Comparison of ENCODE assay signal across 1 fruit fly cellular context in the genomic region with DNA sequence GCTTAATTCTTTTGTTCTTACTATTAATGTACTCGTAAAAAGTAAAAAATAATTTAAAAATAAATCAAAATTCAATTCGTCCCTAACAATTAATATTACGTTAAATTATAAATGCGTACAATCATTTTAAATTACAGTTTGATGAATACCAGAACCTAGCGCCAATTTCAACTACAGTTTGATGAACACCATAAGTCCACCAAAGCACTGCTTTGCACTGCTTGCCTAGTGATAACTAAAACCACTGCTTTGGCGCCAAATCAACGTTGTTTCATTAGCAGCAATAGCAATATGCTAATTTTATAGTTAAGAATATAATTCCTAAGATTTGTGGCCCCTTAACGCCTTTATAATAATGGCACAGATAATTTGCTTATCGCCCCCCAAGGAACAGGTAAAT.
TF ChIP-seq lines count a peak whose summit lies in the region.

No protein-coding gene starts in this region.

TF ChIP-seq in whole organism, embryonic, 481 proteins besides CTCF, POLR2A, EP300 and RAD21 (continued from another document and continues in another):
- TF ChIP-seq sug (tag; optimal IDR thresholded peaks at IDR 0.05; lab: Kevin White, UChicago) (peak; percentile 17), HLH3B (GFP tag; IDR thresholded peaks at IDR 0.05; lab: Robert Waterston, UW) (no peak), ac (GFP tag; optimal IDR thresholded peaks at IDR 0.05; lab: Kevin White, UChicago) (no peak), luna (GFP tag; optimal IDR thresholded peaks at IDR 0.05; lab: Kevin White, UChicago) (no peak), CG7556 (GFP tag; optimal IDR thresholded peaks at IDR 0.05; lab: Kevin White, UChicago) (no peak), CG16815 (GFP tag; optimal IDR thresholded peaks at IDR 0.05; lab: Kevin White, UChicago) (no peak), peb (GFP tag; IDR thresholded peaks at IDR 0.05; lab: Robert Waterston, UW) (no peak), CG14965 (GFP tag; optimal IDR thresholded peaks at IDR 0.05; lab: Kevin White, UChicago; ENCODE audit: borderline replicate concordance) (no peak), Dbx (GFP tag; IDR thresholded peaks at IDR 0.05; lab: Robert Waterston, UW) (no peak), CG30020 (tag; optimal IDR thresholded peaks at IDR 0.05; lab: Kevin White, UChicago) (no peak), sim (GFP tag; IDR thresholded peaks at IDR 0.05; lab: Robert Waterston, UW) (no peak), Dek (tag; optimal IDR thresholded peaks at IDR 0.05; lab: Kevin White, UChicago) (peak; percentile 27), CG6765 (GFP tag; optimal IDR thresholded peaks at IDR 0.05; lab: Kevin White, UChicago) (no peak), CG34224 (GFP tag; IDR thresholded peaks at IDR 0.05; lab: Robert Waterston, UW; ENCODE audit: partially characterized antibody) (no peak), CG3163 (GFP tag; optimal IDR thresholded peaks at IDR 0.05; lab: Kevin White, UChicago) (no peak), CoRest (tag; optimal IDR thresholded peaks at IDR 0.05; lab: Kevin White, UChicago) (peak; percentile 34), Sry-β (GFP tag; optimal IDR thresholded peaks at IDR 0.05; lab: Kevin White, UChicago) (no peak), CG4404 (GFP tag; IDR thresholded peaks at IDR 0.05; lab: Robert Waterston, UW) (no peak), Ptx1 (GFP tag; IDR thresholded peaks at IDR 0.05; lab: Robert Waterston, UW) (no peak), CG7839 (tag; optimal IDR thresholded peaks at IDR 0.05; lab: Kevin White, UChicago) (no peak), BEAF-32 (GFP tag; optimal IDR thresholded peaks at IDR 0.05; lab: Kevin White, UChicago) (no peak), CG2889 (GFP tag; IDR thresholded peaks at IDR 0.05; lab: Robert Waterston, UW) (no peak), slp2 (GFP tag; optimal IDR thresholded peaks at IDR 0.05; lab: Kevin White, UChicago) (no peak), CG3065 (GFP tag; optimal IDR thresholded peaks at IDR 0.05; lab: Kevin White, UChicago) (no peak), CG9609 (GFP tag; optimal IDR thresholded peaks at IDR 0.05; lab: Kevin White, UChicago) (no peak), Opbp (GFP tag; IDR thresholded peaks at IDR 0.05; lab: Robert Waterston, UW; ENCODE audit: partially characterized antibody) (peak; percentile 65; the same call in 2 of the 3 replicates), Tbp (GFP tag; optimal IDR thresholded peaks at IDR 0.05; lab: Kevin White, UChicago) (no peak), ttk (GFP tag; IDR thresholded peaks at IDR 0.05; lab: Robert Waterston, UW) (no peak), CG15073 (GFP tag; optimal IDR thresholded peaks at IDR 0.05; lab: Kevin White, UChicago) (no peak), CG17612 (GFP tag; IDR thresholded peaks at IDR 0.05; lab: Robert Waterston, UW) (no peak), Dref (GFP tag; IDR thresholded peaks at IDR 0.05; lab: Robert Waterston, UW) (peak; percentile 36; the same call in 1 of the 2 replicates), Abd-B (GFP tag; optimal IDR thresholded peaks at IDR 0.05; lab: Kevin White, UChicago) (no peak), ato (GFP tag; IDR thresholded peaks at IDR 0.05; lab: Robert Waterston, UW; ENCODE audit: partially characterized antibody) (no peak), CG6854 (GFP tag; optimal IDR thresholded peaks at IDR 0.05; lab: Kevin White, UChicago) (peak; percentile 69), zf30C (GFP tag; optimal IDR thresholded peaks at IDR 0.05; lab: Kevin White, UChicago) (no peak), row (GFP tag; IDR thresholded peaks at IDR 0.05; lab: Robert Waterston, UW) (no peak), ATbp (GFP tag; optimal IDR thresholded peaks at IDR 0.05; lab: Kevin White, UChicago) (no peak), bsh (GFP tag; optimal IDR thresholded peaks at IDR 0.05; lab: Kevin White, UChicago) (no peak), Doc2 (GFP tag; IDR thresholded peaks at IDR 0.05; lab: Robert Waterston, UW) (no peak), Hsf (GFP tag; optimal IDR thresholded peaks at IDR 0.05; lab: Kevin White, UChicago) (no peak), sc (optimal IDR thresholded peaks at IDR 0.05; lab: Kevin White, UChicago) (no peak), sc (GFP tag; optimal IDR thresholded peaks at IDR 0.05; lab: Kevin White, UChicago) (no peak), CG32532 (GFP tag; IDR thresholded peaks at IDR 0.05; lab: Robert Waterston, UW) (no peak), CG15011 (GFP tag; optimal IDR thresholded peaks at IDR 0.05; lab: Kevin White, UChicago) (no peak), h (optimal IDR thresholded peaks at IDR 0.05; lab: Kevin White, UChicago) (no peak), crp (GFP tag; optimal IDR thresholded peaks at IDR 0.05; lab: Kevin White, UChicago) (no peak), CG16863 (GFP tag; optimal IDR thresholded peaks at IDR 0.05; lab: Kevin White, UChicago) (no peak), YL-1 (GFP tag; optimal IDR thresholded peaks at IDR 0.05; lab: Kevin White, UChicago) (no peak), Sry-δ (GFP tag; optimal IDR thresholded peaks at IDR 0.05; lab: Kevin White, UChicago) (peak; percentile 0), CG3995 (GFP tag; optimal IDR thresholded peaks at IDR 0.05; lab: Kevin White, UChicago) (no peak), CG11695 (GFP tag; IDR thresholded peaks at IDR 0.05; lab: Robert Waterston, UW) (no peak), bigmax (GFP tag; optimal IDR thresholded peaks at IDR 0.05; lab: Kevin White, UChicago) (no peak), sqz (GFP tag; optimal IDR thresholded peaks at IDR 0.05; lab: Kevin White, UChicago) (no peak), az2 (GFP tag; optimal IDR thresholded peaks at IDR 0.05; lab: Kevin White, UChicago) (no peak), Spps (tag; optimal IDR thresholded peaks at IDR 0.05; lab: Kevin White, UChicago) (no peak), HLH4C (GFP tag; IDR thresholded peaks at IDR 0.05; lab: Robert Waterston, UW; ENCODE audit: partially characterized antibody) (no peak), ems (GFP tag; optimal IDR thresholded peaks at IDR 0.05; lab: Kevin White, UChicago) (no peak), CG4730 (GFP tag; IDR thresholded peaks at IDR 0.05; lab: Robert Waterston, UW) (no peak), Eip74EF (GFP tag; optimal IDR thresholded peaks at IDR 0.05; lab: Kevin White, UChicago) (peak in 1 of 2 experiments; percentile 90), klu (GFP tag; IDR thresholded peaks at IDR 0.05; lab: Robert Waterston, UW) (no peak), lilli (GFP tag; optimal IDR thresholded peaks at IDR 0.05; lab: Kevin White, UChicago) (peak; percentile 9), HmgD (GFP tag; optimal IDR thresholded peaks at IDR 0.05; lab: Kevin White, UChicago) (peak; percentile 80), Deaf1 (tag; optimal IDR thresholded peaks at IDR 0.05; lab: Kevin White, UChicago) (peak; percentile 76), Atf-2 (GFP tag; optimal IDR thresholded peaks at IDR 0.05; lab: Kevin White, UChicago) (no peak), Camta (GFP tag; optimal IDR thresholded peaks at IDR 0.05; lab: Kevin White, UChicago) (no peak), nmo (GFP tag; optimal IDR thresholded peaks at IDR 0.05; lab: Kevin White, UChicago) (peak; percentile 43), gce (GFP tag; IDR thresholded peaks at IDR 0.05; lab: Robert Waterston, UW) (no peak), gcm2 (GFP tag; optimal IDR thresholded peaks at IDR 0.05; lab: Kevin White, UChicago) (no peak), CG3407 (GFP tag; optimal IDR thresholded peaks at IDR 0.05; lab: Kevin White, UChicago) (no peak), bowl (GFP tag; IDR thresholded peaks at IDR 0.05; lab: Robert Waterston, UW) (no peak), CG17912 (GFP tag; optimal IDR thresholded peaks at IDR 0.05; lab: Kevin White, UChicago) (no peak), ham (GFP tag; IDR thresholded peaks at IDR 0.05; lab: Robert Waterston, UW) (no peak), CG31365 (tag; optimal IDR thresholded peaks at IDR 0.05; lab: Kevin White, UChicago) (peak; percentile 99), Kr (GFP tag; optimal IDR thresholded peaks at IDR 0.05; lab: Kevin White, UChicago) (no peak), CG18262 (tag; optimal IDR thresholded peaks at IDR 0.05; lab: Kevin White, UChicago) (no peak), pb (GFP tag; optimal IDR thresholded peaks at IDR 0.05; lab: Kevin White, UChicago) (no peak), CG13287 (GFP tag; IDR thresholded peaks at IDR 0.05; lab: Robert Waterston, UW; ENCODE audit: partially characterized antibody) (peak; percentile 11; the same call in 1 of the 2 replicates), dan (GFP tag; IDR thresholded peaks at IDR 0.05; lab: Robert Waterston, UW) (no peak), CG17802 (tag; optimal IDR thresholded peaks at IDR 0.05; lab: Kevin White, UChicago) (no peak), ci (GFP tag; IDR thresholded peaks at IDR 0.05; lab: Robert Waterston, UW) (no peak), CG18619 (GFP tag; optimal IDR thresholded peaks at IDR 0.05; lab: Kevin White, UChicago) (no peak), ara (GFP tag; IDR thresholded peaks at IDR 0.05; lab: Robert Waterston, UW) (no peak), CG9727 (GFP tag; optimal IDR thresholded peaks at IDR 0.05; lab: Kevin White, UChicago) (no peak), Aef1 (GFP tag; IDR thresholded peaks at IDR 0.05; lab: Robert Waterston, UW) (no peak), CG3838 (GFP tag; optimal IDR thresholded peaks at IDR 0.05; lab: Kevin White, UChicago) (no peak), pho (GFP tag; optimal IDR thresholded peaks at IDR 0.05; lab: Kevin White, UChicago) (no peak), CG9876 (GFP tag; optimal IDR thresholded peaks at IDR 0.05; lab: Kevin White, UChicago) (peak; percentile 4), Dip2 (GFP tag; IDR thresholded peaks at IDR 0.05; lab: Robert Waterston, UW) (no peak), tgo (GFP tag; IDR thresholded peaks at IDR 0.05; lab: Robert Waterston, UW) (no peak), CG2120 (GFP tag; optimal IDR thresholded peaks at IDR 0.05; lab: Kevin White, UChicago) (no peak), yki (optimal IDR thresholded peaks at IDR 0.05; lab: Kevin White, UChicago) (peak; percentile 17), bbx (GFP tag; IDR thresholded peaks at IDR 0.05; lab: Robert Waterston, UW; ENCODE audit: partially characterized antibody) (peak; percentile 43), Stat92E (GFP tag; optimal IDR thresholded peaks at IDR 0.05; lab: Kevin White, UChicago) (no peak), cad (GFP tag; optimal IDR thresholded peaks at IDR 0.05; lab: Kevin White, UChicago) (peak; percentile 92), Hmr (GFP tag; optimal IDR thresholded peaks at IDR 0.05; lab: Kevin White, UChicago) (no peak), H2.0 (GFP tag; IDR thresholded peaks at IDR 0.05; lab: Robert Waterston, UW) (no peak), insv (GFP tag; optimal IDR thresholded peaks at IDR 0.05; lab: Kevin White, UChicago) (no peak), CG8924 (tag; optimal IDR thresholded peaks at IDR 0.05; lab: Kevin White, UChicago) (no peak), Fer3 (tag; optimal IDR thresholded peaks at IDR 0.05; lab: Kevin White, UChicago) (no peak), maf-S (GFP tag; optimal IDR thresholded peaks at IDR 0.05; lab: Kevin White, UChicago) (no peak), disco-r (GFP tag; optimal IDR thresholded peaks at IDR 0.05; lab: Kevin White, UChicago) (no peak), toy (GFP tag; IDR thresholded peaks at IDR 0.05; lab: Robert Waterston, UW) (no peak), onecut (GFP tag; IDR thresholded peaks at IDR 0.05; lab: Robert Waterston, UW) (no peak), pfk (GFP tag; optimal IDR thresholded peaks at IDR 0.05; lab: Kevin White, UChicago) (no peak), nerfin-2 (GFP tag; IDR thresholded peaks at IDR 0.05; lab: Robert Waterston, UW; ENCODE audit: partially characterized antibody) (no peak; the same call in 1 of the 2 replicates), Dll (GFP tag; IDR thresholded peaks at IDR 0.05; lab: Robert Waterston, UW; ENCODE audit: partially characterized antibody) (no peak), bcd (GFP tag; optimal IDR thresholded peaks at IDR 0.05; lab: Kevin White, UChicago) (no peak), CG11398 (GFP tag; optimal IDR thresholded peaks at IDR 0.05; lab: Kevin White, UChicago) (no peak), dimm (GFP tag; IDR thresholded peaks at IDR 0.05; lab: Robert Waterston, UW) (no peak), seq (GFP tag; IDR thresholded peaks at IDR 0.05; lab: Robert Waterston, UW) (no peak), CG17568 (GFP tag; optimal IDR thresholded peaks at IDR 0.05; lab: Kevin White, UChicago) (no peak), CG33213 (GFP tag; optimal IDR thresholded peaks at IDR 0.05; lab: Kevin White, UChicago) (peak; percentile 16), C15 (GFP tag; IDR thresholded peaks at IDR 0.05; lab: Robert Waterston, UW) (no peak), dati (GFP tag; IDR thresholded peaks at IDR 0.05; lab: Robert Waterston, UW) (no peak), NFAT (GFP tag; IDR thresholded peaks at IDR 0.05; lab: Robert Waterston, UW) (peak; percentile 39; the same call in 1 of the 2 replicates), Lpt (GFP tag; optimal IDR thresholded peaks at IDR 0.05; lab: Kevin White, UChicago) (no peak), CG4360 (GFP tag; IDR thresholded peaks at IDR 0.05; lab: Robert Waterston, UW) (no peak), cas (GFP tag; IDR thresholded peaks at IDR 0.05; lab: Robert Waterston, UW) (no peak), sna (GFP tag; IDR thresholded peaks at IDR 0.05; lab: Robert Waterston, UW; ENCODE audit: partially characterized antibody) (no peak), E2f1 (GFP tag; IDR thresholded peaks at IDR 0.05; lab: Robert Waterston, UW) (peak; percentile 67), CG12744 (GFP tag; optimal IDR thresholded peaks at IDR 0.05; lab: Kevin White, UChicago) (no peak), Drgx (GFP tag; IDR thresholded peaks at IDR 0.05; lab: Robert Waterston, UW) (no peak), ken (GFP tag; IDR thresholded peaks at IDR 0.05; lab: Robert Waterston, UW) (no peak), tup (GFP tag; optimal IDR thresholded peaks at IDR 0.05; lab: Kevin White, UChicago) (no peak), Taf1 (GFP tag; IDR thresholded peaks at IDR 0.05; lab: Robert Waterston, UW) (no peak), sd (tag; optimal IDR thresholded peaks at IDR 0.05; lab: Kevin White, UChicago) (no peak), CG7745 (tag; optimal IDR thresholded peaks at IDR 0.05; lab: Kevin White, UChicago) (no peak), fd3F (GFP tag; optimal IDR thresholded peaks at IDR 0.05; lab: Kevin White, UChicago) (no peak), Bteb2 (GFP tag; optimal IDR thresholded peaks at IDR 0.05; lab: Kevin White, UChicago) (no peak), sens-2 (GFP tag; IDR thresholded peaks at IDR 0.05; lab: Robert Waterston, UW) (no peak), sens (GFP tag; lab: Kevin White, UChicago) (peak; percentile 21), CG7963 (GFP tag; IDR thresholded peaks at IDR 0.05; lab: Robert Waterston, UW; ENCODE audit: partially characterized antibody) (peak; percentile 30; the same call in 1 of the 3 replicates), HLH54F (GFP tag; optimal IDR thresholded peaks at IDR 0.05; lab: Kevin White, UChicago) (no peak), CG12391 (tag; optimal IDR thresholded peaks at IDR 0.05; lab: Kevin White, UChicago) (no peak)
